Worm (Caenorhabditis elegans) whole organism, L2 larva: ENCODE measurements around the gene cyn-8.

Source experiments
- R02D3.7 ChIP-seq: fragments of 150-350 bp; optimal IDR thresholded peaks from 2 replicates; lab custom pipeline; 2014; ENCODE audit warnings: missing biosample characterization, missing genetic modification characterization
- dmd-4 ChIP-seq: sonication (generic microtip); optimal IDR thresholded peaks from 2 replicates; lab custom pipeline; 2017; ENCODE audit warnings: missing biosample characterization, missing genetic modification characterization
- lsy-2 ChIP-seq, 2 experiments: fragments of 150-350 bp in 1 of 2; sonication (generic microtip) in 1 of 2; optimal IDR thresholded peaks; 2 replicates each; lab custom pipeline; 2014 to 2017; ENCODE audit warnings: missing biosample characterization in 2 of 2, missing genetic modification characterization in 2 of 2
- nhr-11 ChIP-seq: fragments of 150-350 bp; optimal IDR thresholded peaks from 2 replicates; lab custom pipeline; 2014; ENCODE audit warnings: missing biosample characterization, missing genetic modification characterization
- nhr-12 ChIP-seq: fragments of 150-350 bp; optimal IDR thresholded peaks from 2 replicates; lab custom pipeline; 2014; ENCODE audit warnings: missing biosample characterization, missing genetic modification characterization
- nhr-25 ChIP-seq: fragments of 150-350 bp; sonication (generic microtip); optimal IDR thresholded peaks from 3 replicates; lab custom pipeline; 2014; ENCODE audit warnings: missing biosample characterization, missing genetic modification characterization

DNA sequence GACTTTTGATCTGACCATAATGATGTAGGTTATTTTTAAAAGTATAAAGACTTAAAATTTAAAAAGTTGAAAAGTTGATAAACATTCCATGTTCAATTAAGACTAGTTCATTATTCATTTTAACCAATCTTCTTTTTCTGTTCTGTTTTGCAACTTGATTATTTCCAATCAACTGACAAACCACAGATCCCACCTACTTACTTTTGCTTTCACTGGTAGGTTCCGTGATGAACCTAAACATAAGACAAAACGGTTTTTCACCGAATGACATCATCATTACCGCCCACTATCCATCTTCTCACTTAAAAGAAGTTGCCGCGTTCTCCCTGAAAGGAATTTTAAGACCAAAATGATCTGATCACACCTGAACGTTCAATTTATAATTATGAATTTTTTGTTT is 18.6 kb downstream of the cyn-8 start:
- TF ChIP-seq R02D3.7 (tag; lab: Kevin White, UChicago) = no peak
- no peak for TF ChIP-seq dmd-4 (tag; lab: Kevin White, UChicago)
- no peak for TF ChIP-seq nhr-12 (tag; lab: Kevin White, UChicago)
- no peak for TF ChIP-seq nhr-11
- no peak for TF ChIP-seq nhr-25 (tag; lab: Kevin White, UChicago)
- no peak for TF ChIP-seq lsy-2 (tag; optimal IDR thresholded peaks at IDR 0.05; lab: Kevin White, UChicago)
